Worm (Caenorhabditis elegans) whole organism, mixed stage, embryonic: Measurements from ENCODE around the gene T26H5.14.

Source experiments
- bed-3 ChIP-seq: fragments of 200-800 bp; sonication (Bioruptor generic); optimal IDR thresholded peaks from 3 replicates; lab custom pipeline; 2018; ENCODE audit warnings: mild to moderate bottlenecking, missing genetic modification characterization, moderate library complexity, missing compliant biosample characterization
- ces-1 ChIP-seq: fragments of 150-350 bp; optimal IDR thresholded peaks from 2 replicates; lab custom pipeline; 2014; ENCODE audit warnings: missing biosample characterization, missing genetic modification reagents, missing genetic modification characterization
- elt-3 ChIP-seq: fragments of 150-350 bp; optimal IDR thresholded peaks from 2 replicates; lab custom pipeline; 2014; ENCODE audit warnings: missing biosample characterization, missing genetic modification characterization
- hlh-1 ChIP-seq: fragments of 150-350 bp; optimal IDR thresholded peaks from 2 replicates; lab custom pipeline; 2014; ENCODE audit warnings: missing biosample characterization, missing genetic modification reagents, missing genetic modification characterization
- lin-13 ChIP-seq: fragments of 150-350 bp; optimal IDR thresholded peaks from 2 replicates; lab custom pipeline; 2014; ENCODE audit warnings: missing biosample characterization, missing genetic modification characterization
- mab-5 ChIP-seq: fragments of 150-350 bp; optimal IDR thresholded peaks from 2 replicates; lab custom pipeline; 2014; ENCODE audit warnings: missing biosample characterization, missing genetic modification characterization
- nhr-237 ChIP-seq: fragments of 150-350 bp; optimal IDR thresholded peaks from 2 replicates; lab custom pipeline; 2014; ENCODE audit warnings: missing biosample characterization, missing genetic modification characterization
- nhr-28 ChIP-seq: fragments of 150-350 bp; optimal IDR thresholded peaks from 2 replicates; lab custom pipeline; 2014; ENCODE audit warnings: missing biosample characterization, missing genetic modification characterization
- pha-4 ChIP-seq: fragments of 150-350 bp; optimal IDR thresholded peaks from 2 replicates; lab custom pipeline; 2018; ENCODE audit warnings: missing biosample characterization, missing genetic modification reagents, missing genetic modification characterization
- sptf-1 ChIP-seq: sonication (generic microtip); optimal IDR thresholded peaks from 2 replicates; lab custom pipeline; 2017; ENCODE audit warnings: mild to moderate bottlenecking, missing genetic modification characterization, moderate library complexity, missing compliant biosample characterization
- unc-39 ChIP-seq: fragments of 150-350 bp; optimal IDR thresholded peaks from 2 replicates; lab custom pipeline; 2014; ENCODE audit warnings: missing biosample characterization, missing genetic modification characterization
- unc-62 ChIP-seq: fragments of 150-350 bp; optimal IDR thresholded peaks from 2 replicates; lab custom pipeline; 2014; ENCODE audit warnings: missing biosample characterization, missing genetic modification reagents, missing genetic modification characterization

- TF ChIP-seq nhr-237 (tag; lab: Kevin White, UChicago): no peak
- no peak for TF ChIP-seq hlh-1
- TF ChIP-seq pha-4 (tag; lab: Kevin White, UChicago): no peak
- no peak for TF ChIP-seq unc-39 (tag; lab: Kevin White, UChicago)
- TF ChIP-seq lin-13: no peak
- no peak for TF ChIP-seq ces-1 (GFP tag; lab: Kevin White, UChicago)
- no peak for TF ChIP-seq bed-3
- no peak for TF ChIP-seq mab-5 (tag; lab: Kevin White, UChicago)
- no peak for TF ChIP-seq nhr-28 (tag; lab: Kevin White, UChicago)
- no peak for TF ChIP-seq unc-62 (GFP tag; lab: Kevin White, UChicago)
- no peak for TF ChIP-seq sptf-1 (tag; lab: Kevin White, UChicago)
- no peak for TF ChIP-seq elt-3
These were observed 31.6 kb downstream of the T26H5.14 start for ce11 chrV:15480505-15481075.
